Fruit fly (Drosophila melanogaster) whole organism, embryonic: ENCODE data around the gene CG3662.

ENCODE experiments used
- ATbp ChIP-seq: fragments of 200-800 bp; sonication (Bioruptor generic); optimal IDR thresholded peaks from 2 replicates; lab custom pipeline; 2017; ENCODE audit warnings: missing biosample characterization, mild to moderate bottlenecking, missing genetic modification characterization, missing genetic modification reagents
- CG10147 ChIP-seq: fragments of 200-800 bp; sonication (Bioruptor generic); optimal IDR thresholded peaks from 2 replicates; lab custom pipeline; 2019; ENCODE audit warnings: missing biosample characterization, mild to moderate bottlenecking, missing genetic modification characterization, moderate library complexity
- CG10431 ChIP-seq: fragments of 200-800 bp; sonication (Bioruptor generic); optimal IDR thresholded peaks from 3 replicates; lab custom pipeline; 2018; ENCODE audit warnings: missing biosample characterization, mild to moderate bottlenecking, missing genetic modification characterization
- CG12769 ChIP-seq: fragments of 200-800 bp; sonication (Bioruptor generic); optimal IDR thresholded peaks from 2 replicates; lab custom pipeline; 2019; ENCODE audit warnings: missing biosample characterization, mild to moderate bottlenecking, missing genetic modification characterization, moderate library complexity
- CG13775 ChIP-seq: fragments of 200-800 bp; sonication (Bioruptor generic); optimal IDR thresholded peaks from 3 replicates; lab custom pipeline; 2017; ENCODE audit warnings: missing biosample characterization, mild to moderate bottlenecking, missing genetic modification characterization
- CG15011 ChIP-seq: fragments of 200-800 bp; sonication (Bioruptor generic); optimal IDR thresholded peaks from 3 replicates; lab custom pipeline; 2018; ENCODE audit warnings: missing biosample characterization, mild to moderate bottlenecking, missing genetic modification characterization
- CG15073 ChIP-seq: fragments of 200-800 bp; sonication (Bioruptor generic); optimal IDR thresholded peaks from 2 replicates; lab custom pipeline; 2016; ENCODE audit warnings: missing biosample characterization, missing genetic modification characterization
- CG1529 ChIP-seq: fragments of 200-800 bp; sonication (Bioruptor generic); optimal IDR thresholded peaks from 3 replicates; lab custom pipeline; 2018; ENCODE audit warnings: missing biosample characterization, missing genetic modification characterization
- CG17186 ChIP-seq: fragments of 200-800 bp; sonication (Bioruptor generic); optimal IDR thresholded peaks from 3 replicates; lab custom pipeline; 2017; ENCODE audit warnings: missing biosample characterization, missing genetic modification reagents, missing genetic modification characterization
- CG17359 ChIP-seq: fragments of 200-800 bp; sonication (Bioruptor generic); optimal IDR thresholded peaks from 3 replicates; lab custom pipeline; 2018; ENCODE audit warnings: missing biosample characterization, mild to moderate bottlenecking, missing genetic modification characterization, moderate library complexity
- CG2120 ChIP-seq: fragments of 200-800 bp; sonication (Bioruptor generic); optimal IDR thresholded peaks from 3 replicates; lab custom pipeline; 2016; ENCODE audit warnings: missing biosample characterization, missing genetic modification characterization
- CG32767 ChIP-seq: fragments of 200-800 bp; sonication (Bioruptor generic); IDR thresholded peaks from 2 replicates; pipeline ENCODE4 v1.3.6; 2022; ENCODE audit warnings: missing biosample characterization, missing genetic modification characterization
- CG3281 ChIP-seq: fragments of 200-800 bp; sonication (Bioruptor generic); optimal IDR thresholded peaks from 3 replicates; lab custom pipeline; 2017; ENCODE audit warnings: missing biosample characterization, mild to moderate bottlenecking, missing genetic modification characterization
- CG3838 ChIP-seq: fragments of 200-800 bp; sonication (Bioruptor generic); optimal IDR thresholded peaks from 3 replicates; lab custom pipeline; 2016; ENCODE audit warnings: missing biosample characterization, missing genetic modification characterization
- CG4360 ChIP-seq: fragments of 200-800 bp; sonication (Bioruptor generic); IDR thresholded peaks from 2 replicates; pipeline ENCODE4 v1.3.6; 2022; ENCODE audit warnings: missing biosample characterization, missing genetic modification characterization
- CG4424 ChIP-seq: fragments of 200-800 bp; sonication (Bioruptor generic); optimal IDR thresholded peaks from 3 replicates; lab custom pipeline; 2016; ENCODE audit warnings: missing biosample characterization, missing genetic modification characterization
- CG7372 ChIP-seq: fragments of 200-800 bp; sonication (Bioruptor generic); IDR thresholded peaks from 2 replicates; pipeline ENCODE4 v1.3.6; 2022; ENCODE audit warnings: missing biosample characterization, missing genetic modification characterization
- CG8944 ChIP-seq: fragments of 200-800 bp; sonication (Bioruptor generic); optimal IDR thresholded peaks from 3 replicates; lab custom pipeline; 2016; ENCODE audit warnings: missing biosample characterization, missing genetic modification characterization
- CG9727 ChIP-seq: fragments of 200-800 bp; sonication (Bioruptor generic); optimal IDR thresholded peaks from 3 replicates; lab custom pipeline; 2017; ENCODE audit warnings: missing biosample characterization, mild to moderate bottlenecking, missing genetic modification characterization
- Dbx ChIP-seq: fragments of 200-800 bp; sonication (Bioruptor generic); IDR thresholded peaks from 3 replicates; pipeline ENCODE4 v1.3.6; 2022; ENCODE audit warnings: missing biosample characterization, missing genetic modification characterization
- Dek ChIP-seq: fragments of 200-800 bp; sonication (Bioruptor generic); optimal IDR thresholded peaks from 3 replicates; lab custom pipeline; 2019; ENCODE audit warnings: missing biosample characterization, mild to moderate bottlenecking, missing genetic modification characterization, moderate library complexity
- Dip3 ChIP-seq: fragments of 200-800 bp; sonication (Bioruptor generic); optimal IDR thresholded peaks from 3 replicates; lab custom pipeline; 2016; ENCODE audit warnings: missing biosample characterization, missing genetic modification characterization
- Doc2 ChIP-seq: fragments of 200-800 bp; sonication (Bioruptor generic); IDR thresholded peaks from 2 replicates; pipeline ENCODE4 v1.3.6; 2022; ENCODE audit warnings: missing biosample characterization, missing genetic modification characterization
- Gug ChIP-seq: fragments of 200-800 bp; sonication (Bioruptor generic); IDR thresholded peaks from 4 replicates; pipeline ENCODE4 v1.3.6; 2022; ENCODE audit warnings: missing biosample characterization, missing genetic modification characterization
- HmgD ChIP-seq: fragments of 200-800 bp; sonication (Bioruptor generic); optimal IDR thresholded peaks from 3 replicates; lab custom pipeline; 2016; ENCODE audit warnings: missing biosample characterization, missing genetic modification characterization
- Hmx ChIP-seq: fragments of 200-800 bp; sonication (Bioruptor generic); optimal IDR thresholded peaks from 2 replicates; lab custom pipeline; 2016; ENCODE audit warnings: missing biosample characterization, missing genetic modification characterization
- Lim3 ChIP-seq: fragments of 200-800 bp; sonication (Bioruptor generic); IDR thresholded peaks from 2 replicates; pipeline ENCODE4 v1.3.6; 2022; ENCODE audit warnings: missing biosample characterization, missing genetic modification characterization
- MESR4 ChIP-seq: fragments of 200-800 bp; sonication (Bioruptor generic); optimal IDR thresholded peaks from 2 replicates; lab custom pipeline; 2018; ENCODE audit warnings: missing biosample characterization, mild to moderate bottlenecking, missing genetic modification characterization, moderate library complexity
- Mad ChIP-seq: fragments of 200-800 bp; sonication (Bioruptor generic); optimal IDR thresholded peaks from 2 replicates; lab custom pipeline; 2016; ENCODE audit warnings: missing biosample characterization, missing genetic modification characterization
- Meics ChIP-seq: fragments of 200-800 bp; sonication (Bioruptor generic); optimal IDR thresholded peaks from 2 replicates; lab custom pipeline; 2017; ENCODE audit warnings: missing biosample characterization, mild to moderate bottlenecking, missing genetic modification characterization
- Mrtf ChIP-seq: fragments of 200-800 bp; sonication (Bioruptor generic); IDR thresholded peaks from 3 replicates; pipeline ENCODE4 v1.3.6; 2022; ENCODE audit warnings: missing biosample characterization, missing genetic modification characterization
- Nf-YA ChIP-seq: fragments of 200-800 bp; sonication (Bioruptor generic); IDR thresholded peaks from 2 replicates; pipeline ENCODE4 v1.3.6; 2022; ENCODE audit warnings: missing biosample characterization, missing genetic modification characterization
- Xbp1 ChIP-seq: fragments of 200-800 bp; sonication (Bioruptor generic); optimal IDR thresholded peaks from 3 replicates; lab custom pipeline; 2016; ENCODE audit warnings: missing biosample characterization, mild to moderate bottlenecking, missing genetic modification characterization
- ara ChIP-seq: fragments of 200-800 bp; sonication (Bioruptor generic); IDR thresholded peaks from 2 replicates; pipeline ENCODE4 v1.3.6; 2022; ENCODE audit warnings: missing biosample characterization, missing genetic modification characterization
- bab2 ChIP-seq: fragments of 200-800 bp; sonication (Bioruptor generic); optimal IDR thresholded peaks from 2 replicates; lab custom pipeline; 2016; ENCODE audit warnings: missing biosample characterization, missing genetic modification characterization
- br ChIP-seq: fragments of >200 bp; optimal IDR thresholded peaks from 2 replicates; lab custom pipeline; 2017
- cas ChIP-seq: fragments of 200-800 bp; sonication (Bioruptor generic); IDR thresholded peaks from 2 replicates; pipeline ENCODE4 v1.3.6; 2022; ENCODE audit warnings: missing biosample characterization, missing genetic modification characterization
- cato ChIP-seq: fragments of 200-800 bp; sonication (Bioruptor generic); optimal IDR thresholded peaks from 2 replicates; lab custom pipeline; 2016; ENCODE audit warnings: missing biosample characterization, missing genetic modification characterization, borderline replicate concordance
- dysf ChIP-seq: fragments of 200-800 bp; sonication (Bioruptor generic); IDR thresholded peaks from 3 replicates; pipeline ENCODE4 v1.3.6; 2022; ENCODE audit warnings: missing biosample characterization, missing genetic modification characterization
- ewg ChIP-seq: fragments of 200-800 bp; sonication (Bioruptor generic); optimal IDR thresholded peaks from 3 replicates; lab custom pipeline; 2017; ENCODE audit warnings: mild to moderate bottlenecking, missing biosample characterization, missing genetic modification reagents, missing genetic modification characterization
- gsb-n ChIP-seq: fragments of 200-800 bp; sonication (Bioruptor generic); optimal IDR thresholded peaks from 3 replicates; lab custom pipeline; 2018; ENCODE audit warnings: missing biosample characterization, mild to moderate bottlenecking, missing genetic modification characterization
- hbn ChIP-seq: fragments of 200-800 bp; sonication (Bioruptor generic); IDR thresholded peaks from 2 replicates; pipeline ENCODE4 v1.3.6; 2022; ENCODE audit warnings: missing biosample characterization, missing genetic modification characterization; ENCODE audit not compliant: partially characterized antibody
- nerfin-1 ChIP-seq: fragments of 200-800 bp; sonication (Bioruptor generic); optimal IDR thresholded peaks from 3 replicates; lab custom pipeline; 2019; ENCODE audit warnings: missing biosample characterization, mild to moderate bottlenecking, missing genetic modification characterization, moderate library complexity
- pita ChIP-seq: fragments of 200-800 bp; sonication (Bioruptor generic); optimal IDR thresholded peaks from 2 replicates; lab custom pipeline; 2017; ENCODE audit warnings: missing biosample characterization, mild to moderate bottlenecking, missing genetic modification characterization
- pum ChIP-seq: fragments of 200-800 bp; sonication (Bioruptor generic); optimal IDR thresholded peaks from 2 replicates; lab custom pipeline; 2016; ENCODE audit warnings: missing biosample characterization, missing genetic modification characterization
- pzg ChIP-seq: fragments of 200-800 bp; sonication (Bioruptor generic); optimal IDR thresholded peaks from 3 replicates; lab custom pipeline; 2018; ENCODE audit warnings: missing biosample characterization, mild to moderate bottlenecking, missing genetic modification characterization, moderate library complexity
- salm ChIP-seq: fragments of 200-800 bp; sonication (Bioruptor generic); optimal IDR thresholded peaks from 2 replicates; lab custom pipeline; 2018; ENCODE audit warnings: missing biosample characterization, mild to moderate bottlenecking, missing genetic modification characterization
- schlank ChIP-seq: fragments of 200-800 bp; sonication (Bioruptor generic); optimal IDR thresholded peaks from 2 replicates; lab custom pipeline; 2018; ENCODE audit warnings: missing biosample characterization, mild to moderate bottlenecking, missing genetic modification characterization
- sr ChIP-seq: fragments of 200-800 bp; sonication (Bioruptor generic); IDR thresholded peaks from 3 replicates; pipeline ENCODE4 v1.3.6; 2022; ENCODE audit warnings: missing biosample characterization, missing genetic modification characterization
- ttk ChIP-seq: fragments of 200-800 bp; sonication (Bioruptor generic); IDR thresholded peaks from 2 replicates; pipeline ENCODE4 v2.1.2; 2022; ENCODE audit warnings: missing biosample characterization, missing genetic modification characterization
- yki ChIP-seq: fragments of >200 bp; optimal IDR thresholded peaks from 3 replicates; lab custom pipeline; 2018
- zf30C ChIP-seq: fragments of 200-800 bp; sonication (Bioruptor generic); optimal IDR thresholded peaks from 3 replicates; lab custom pipeline; 2018; ENCODE audit warnings: missing biosample characterization, mild to moderate bottlenecking, missing genetic modification characterization

Gene CG3662

dm6 chr2L:850727-851257 is 29.7 kb downstream of the CG3662 start, which contains the start of gene drongo (continued):
- TF ChIP-seq cato (GFP tag; lab: Kevin White, UChicago) (no peak), HmgD (GFP tag; lab: Kevin White, UChicago) (peak; percentile 67), CG2120 (GFP tag; lab: Kevin White, UChicago) (peak; percentile 50), Mrtf (GFP tag; lab: Robert Waterston, UW) (no peak), Doc2 (GFP tag; lab: Robert Waterston, UW) (no peak), pita (GFP tag; lab: Kevin White, UChicago) (peak; percentile 74), pzg (GFP tag; lab: Kevin White, UChicago) (peak; percentile 98), salm (peak; percentile 67), CG10147 (GFP tag; lab: Kevin White, UChicago) (no peak), CG7372 (no peak), bab2 (GFP tag; lab: Kevin White, UChicago) (peak; percentile 27), Dek (tag; lab: Kevin White, UChicago) (no peak), CG1529 (GFP tag; lab: Kevin White, UChicago) (peak; percentile 16), CG8944 (GFP tag; lab: Kevin White, UChicago) (no peak), cas (GFP tag; lab: Robert Waterston, UW) (no peak), ttk (GFP tag; lab: Robert Waterston, UW) (no peak), ATbp (GFP tag; lab: Kevin White, UChicago) (peak; percentile 34), CG4424 (no peak), CG15073 (no peak), yki (lab: Kevin White, UChicago) (no peak), dysf (GFP tag; lab: Robert Waterston, UW) (no peak), CG32767 (GFP tag; lab: Robert Waterston, UW) (no peak), sr (GFP tag; lab: Robert Waterston, UW) (no peak; the same call in 2 of the 3 replicates), nerfin-1 (tag; lab: Kevin White, UChicago) (peak; percentile 95), CG17186 (GFP tag; lab: Kevin White, UChicago) (peak; percentile 58), CG4360 (GFP tag; lab: Robert Waterston, UW) (peak; percentile 99), Gug (GFP tag; lab: Robert Waterston, UW) (peak; percentile 18; the same call in 1 of the 4 replicates), ara (no peak), pum (GFP tag; lab: Kevin White, UChicago) (no peak), Mad (GFP tag; lab: Kevin White, UChicago) (no peak), MESR4 (GFP tag; lab: Kevin White, UChicago) (peak; percentile 83), Dip3 (GFP tag; lab: Kevin White, UChicago) (peak; percentile 18), Nf-YA (no peak), CG12769 (peak; percentile 69), CG3281 (peak; percentile 41), ewg (GFP tag; lab: Kevin White, UChicago) (peak; percentile 15), CG15011 (GFP tag; lab: Kevin White, UChicago) (no peak), schlank (tag; lab: Kevin White, UChicago) (no peak), CG17359 (tag; lab: Kevin White, UChicago) (peak; percentile 9), Hmx (GFP tag; lab: Kevin White, UChicago) (no peak), br (lab: Kevin White, UChicago) (no peak), hbn (GFP tag; lab: Robert Waterston, UW) (peak; percentile 25; the same call in 1 of the 2 replicates), CG10431 (GFP tag; lab: Kevin White, UChicago) (no peak), CG3838 (GFP tag; lab: Kevin White, UChicago) (no peak), Dbx (peak; percentile 48; the same call in 2 of the 3 replicates), Xbp1 (GFP tag; lab: Kevin White, UChicago) (peak; percentile 45), CG13775 (no peak), CG9727 (GFP tag; lab: Kevin White, UChicago) (no peak), zf30C (peak; percentile 38), gsb-n (tag; lab: Kevin White, UChicago) (peak; percentile 39), Meics (GFP tag; lab: Kevin White, UChicago) (peak; percentile 11), Lim3 (no peak)
